Worm (Caenorhabditis elegans): Measurements from ENCODE around the gene daf-19.

The daf-19 gene

DNA sequence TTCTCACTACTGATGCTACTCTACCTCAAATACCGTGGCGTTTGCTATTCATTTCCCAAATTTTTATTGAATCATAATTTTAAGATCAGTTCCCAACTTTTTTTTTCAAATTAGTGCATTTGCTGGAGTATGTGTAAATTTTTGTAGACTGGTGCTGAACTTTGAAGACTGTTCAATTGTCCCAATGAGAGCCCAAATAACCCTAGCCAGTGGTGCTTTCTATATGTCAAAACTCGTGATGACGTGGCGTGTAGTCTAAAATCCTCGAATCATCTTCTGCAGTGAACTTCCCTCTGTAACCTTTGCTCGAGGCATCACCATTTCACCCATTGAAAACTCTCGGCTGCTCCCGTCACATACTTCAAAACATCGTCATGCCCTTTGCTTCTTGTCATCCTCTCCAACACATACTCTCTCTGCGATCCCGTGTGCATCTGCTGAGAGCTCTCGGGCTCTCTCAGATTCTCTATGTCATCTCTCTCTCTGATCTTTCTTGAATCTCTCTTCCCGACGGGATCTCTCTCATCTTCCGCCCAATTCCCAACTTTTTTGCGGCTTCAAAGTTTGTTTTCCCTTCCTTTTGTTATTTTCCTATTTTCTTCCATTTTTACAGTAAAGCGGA, 35.4 kb upstream of the daf-19 start:
- TF ChIP-seq zip-4 (GFP tag; optimal IDR thresholded peaks at IDR 0.05) (no peak), fkh-10 (GFP tag; optimal IDR thresholded peaks at IDR 0.05) (no peak), ama-1 (optimal IDR thresholded peaks at IDR 0.05) (no peak), lsy-2 (tag; optimal IDR thresholded peaks at IDR 0.05) (peak in 1 of 2 experiments; percentile 23), ceh-82 (tag; optimal IDR thresholded peaks at IDR 0.05) (no peak), C16A3.4 (tag; optimal IDR thresholded peaks at IDR 0.05) (no peak), unc-30 (tag; optimal IDR thresholded peaks at IDR 0.05) (no peak), efl-3 (GFP tag; optimal IDR thresholded peaks at IDR 0.05) (no peak), hlh-4 (tag; optimal IDR thresholded peaks at IDR 0.05) (no peak), unc-130 (tag; optimal IDR thresholded peaks at IDR 0.05) (peak; percentile 47), ets-5 (GFP tag; IDR thresholded peaks at IDR 0.05) (no peak), mdl-1 (tag; optimal IDR thresholded peaks at IDR 0.05) (peak in 1 of 2 experiments; percentile 24), nhr-71 (tag; optimal IDR thresholded peaks at IDR 0.05) (peak; percentile 51), ztf-4 (tag; optimal IDR thresholded peaks at IDR 0.05) (no peak), efl-1 (optimal IDR thresholded peaks at IDR 0.05) (no peak), efl-1 (GFP tag; optimal IDR thresholded peaks at IDR 0.05 in 1 of 2) (peak in 1 of 2 experiments; percentile 47), ceh-88 (GFP tag; IDR thresholded peaks at IDR 0.05) (no peak), dsc-1 (tag; optimal IDR thresholded peaks at IDR 0.05) (peak; percentile 28), blmp-1 (tag; optimal IDR thresholded peaks at IDR 0.05) (no peak), nhr-11 (tag; optimal IDR thresholded peaks at IDR 0.05) (peak; percentile 42), lin-14 (GFP tag; optimal IDR thresholded peaks at IDR 0.05) (peak; percentile 46), sox-4 (tag; optimal IDR thresholded peaks at IDR 0.05) (no peak), C34B4.2 (tag; optimal IDR thresholded peaks at IDR 0.05) (no peak), rnt-1 (tag; optimal IDR thresholded peaks at IDR 0.05) (peak; percentile 74), snpc-4 (tag; optimal IDR thresholded peaks at IDR 0.05) (no peak), C04F5.9 (tag; optimal IDR thresholded peaks at IDR 0.05) (no peak), aha-1 (tag; optimal IDR thresholded peaks at IDR 0.05) (no peak), snu-23 (GFP tag; optimal IDR thresholded peaks at IDR 0.05) (peak; percentile 43), nhr-19 (GFP tag; conservative IDR thresholded peaks at IDR 0.05) (0 out of 2 replicates have a peak, but pooled peaks have one; percentile 10), xbp-1 (tag; optimal IDR thresholded peaks at IDR 0.05) (no peak)

DNA sequence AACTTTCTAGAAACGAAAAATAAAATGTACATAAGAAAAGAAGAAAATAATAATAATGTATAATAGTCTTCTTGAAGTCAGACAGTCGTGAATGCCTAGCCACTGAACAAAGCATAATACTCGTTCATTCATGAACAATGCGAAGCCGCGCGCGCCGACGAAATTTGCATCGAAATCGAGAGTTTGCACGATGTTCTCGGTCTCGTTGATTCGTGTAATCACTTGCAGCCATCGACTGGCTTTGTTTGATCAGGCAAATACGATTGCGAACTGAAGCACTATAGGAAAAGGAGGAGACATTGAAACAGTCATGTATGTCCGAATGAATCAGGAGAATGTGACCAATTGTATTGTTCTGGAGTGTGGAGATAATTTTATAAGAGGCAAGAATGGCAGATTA, 34.6 kb upstream of the daf-19 start:
- TF ChIP-seq unc-62 (GFP tag; optimal IDR thresholded peaks at IDR 0.05) = no peak
- peak; percentile 95 for TF ChIP-seq blmp-1 (tag; optimal IDR thresholded peaks at IDR 0.05)

DNA sequence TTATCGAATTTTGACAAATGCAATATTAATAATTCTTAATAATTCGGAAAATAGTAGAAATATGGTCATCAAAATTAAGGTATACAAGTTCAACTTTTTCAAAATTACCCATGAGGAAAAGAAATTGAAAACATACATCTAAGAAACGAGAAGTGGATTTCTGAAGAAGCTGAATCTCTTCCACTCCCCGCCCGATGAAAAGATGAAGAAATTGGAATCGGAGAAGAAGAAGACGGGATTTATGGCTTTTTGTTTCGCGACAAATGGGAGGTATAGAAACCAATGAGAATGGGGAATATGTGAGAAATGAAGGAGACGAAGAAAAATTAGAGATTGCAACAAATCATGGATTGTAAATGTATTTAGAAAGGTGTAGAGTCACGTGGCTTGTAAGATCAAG, 33.9 kb upstream of the daf-19 start:
- TF ChIP-seq aly-2 (tag; optimal IDR thresholded peaks at IDR 0.05) = no peak
- TF ChIP-seq fkh-8 (tag; optimal IDR thresholded peaks at IDR 0.05) = no peak
- peak; percentile 53 for TF ChIP-seq blmp-1 (tag; optimal IDR thresholded peaks at IDR 0.05)
- peak; percentile 43 for TF ChIP-seq rnt-1 (tag; optimal IDR thresholded peaks at IDR 0.05)
- no peak for TF ChIP-seq tbx-2 (tag; optimal IDR thresholded peaks at IDR 0.05)
- no peak for TF ChIP-seq fkh-4 (tag; optimal IDR thresholded peaks at IDR 0.05; ENCODE audit: borderline replicate concordance)
- no peak for TF ChIP-seq zip-4 (GFP tag; optimal IDR thresholded peaks at IDR 0.05)
- TF ChIP-seq F16B12.6 (tag; optimal IDR thresholded peaks at IDR 0.05) = no peak
- peak; percentile 54 for TF ChIP-seq dsc-1 (tag; optimal IDR thresholded peaks at IDR 0.05)
- no peak for TF ChIP-seq unc-62 (GFP tag; optimal IDR thresholded peaks at IDR 0.05)
- TF ChIP-seq nhr-71 (tag; optimal IDR thresholded peaks at IDR 0.05) = peak; percentile 46
- TF ChIP-seq ces-1 (GFP tag; optimal IDR thresholded peaks at IDR 0.05) = no peak
- no peak for TF ChIP-seq nhr-11 (tag; optimal IDR thresholded peaks at IDR 0.05)
- no peak for TF ChIP-seq hpl-2 (GFP tag; optimal IDR thresholded peaks at IDR 0.05)
- TF ChIP-seq egl-13 (tag; optimal IDR thresholded peaks at IDR 0.05) = no peak
- no peak for TF ChIP-seq ceh-90 (tag; optimal IDR thresholded peaks at IDR 0.05)
- no peak for TF ChIP-seq ets-5 (GFP tag; IDR thresholded peaks at IDR 0.05)
- no peak for TF ChIP-seq vab-15 (tag; optimal IDR thresholded peaks at IDR 0.05)

All from whole organism, L1 larva.